Worm (Caenorhabditis elegans) whole organism, L4/young adult: ENCODE data around the gene F11E6.8.

Source experiments
- W03F9.2 ChIP-seq: fragments of 150-350 bp; optimal IDR thresholded peaks from 2 replicates; lab custom pipeline; 2014; ENCODE audit warnings: missing biosample characterization, missing genetic modification characterization
- dao-5 ChIP-seq: sonication (generic microtip); optimal IDR thresholded peaks from 2 replicates; lab custom pipeline; 2016; ENCODE audit warnings: missing genotype, missing genetic modification characterization, moderate library complexity, missing compliant biosample characterization
- him-1 ChIP-seq: sonication (generic microtip); optimal IDR thresholded peaks from 2 replicates; lab custom pipeline; 2016; ENCODE audit warnings: missing genotype, missing genetic modification reagents, missing genetic modification characterization, missing compliant biosample characterization

The F11E6.8 gene

ce11 chrIV:17461222-17461707, 10.9 kb upstream of the F11E6.8 start, which contains the start of gene rif-1.1:
Gene rif-1.1, minus strand, starts transcription at chrIV:17461272.
- TF ChIP-seq dao-5 (tag; lab: Kevin White, UChicago) (no peak), W03F9.2 (tag; lab: Kevin White, UChicago) (no peak), him-1 (tag; lab: Kevin White, UChicago) (no peak)

ce11 chrIV:17453996-17454395, 3.7 kb upstream of the F11E6.8 start:
- TF ChIP-seq dao-5 (tag; lab: Kevin White, UChicago) = no peak
- no peak for TF ChIP-seq him-1 (tag; lab: Kevin White, UChicago)
- TF ChIP-seq W03F9.2 (tag; lab: Kevin White, UChicago) = no peak

- TF ChIP-seq dao-5 (tag; lab: Kevin White, UChicago) (no peak), W03F9.2 (tag; lab: Kevin White, UChicago) (no peak), him-1 (tag; lab: Kevin White, UChicago) (no peak)
Observed at ce11 chrIV:17453200-17453599, 2.9 kb upstream of the F11E6.8 start.

- TF ChIP-seq dao-5 (tag; lab: Kevin White, UChicago) (no peak), W03F9.2 (tag; lab: Kevin White, UChicago) (no peak), him-1 (tag; lab: Kevin White, UChicago) (no peak)
Observed at ce11 chrIV:17448319-17448718, 2.0 kb downstream of the F11E6.8 start.

- TF ChIP-seq W03F9.2 (tag; lab: Kevin White, UChicago) = no peak
- TF ChIP-seq him-1 (tag; lab: Kevin White, UChicago) = no peak
- TF ChIP-seq dao-5 (tag; lab: Kevin White, UChicago) = no peak
Observed at ce11 chrIV:17442503-17442902, 7.8 kb downstream of the F11E6.8 start, which contains the start of gene F11E6.11. Gene F11E6.11, plus strand, starts transcription at chrIV:17442827.

ce11 chrIV:17441260-17441659, 9.1 kb downstream of the F11E6.8 start:
- no peak for TF ChIP-seq W03F9.2 (tag; lab: Kevin White, UChicago)
- TF ChIP-seq dao-5 (tag; lab: Kevin White, UChicago) = no peak
- no peak for TF ChIP-seq him-1 (tag; lab: Kevin White, UChicago)

- TF ChIP-seq dao-5 (tag; lab: Kevin White, UChicago) = no peak
- TF ChIP-seq W03F9.2 (tag; lab: Kevin White, UChicago) = no peak
- no peak for TF ChIP-seq him-1 (tag; lab: Kevin White, UChicago)
Observed at ce11 chrIV:17440417-17440816, 9.9 kb downstream of the F11E6.8 start, which contains the start of gene F08A7.1. Gene F08A7.1, plus strand, starts transcription at chrIV:17440607.

ce11 chrIV:17440001-17440400, 10.3 kb downstream of the F11E6.8 start, which contains the start of gene C06A12.19:
Gene C06A12.19, minus strand, starts transcription at chrIV:17440101.
- no peak for TF ChIP-seq W03F9.2 (tag; lab: Kevin White, UChicago)
- TF ChIP-seq dao-5 (tag; lab: Kevin White, UChicago) = no peak
- no peak for TF ChIP-seq him-1 (tag; lab: Kevin White, UChicago)

- TF ChIP-seq him-1 (tag; lab: Kevin White, UChicago) = no peak
- TF ChIP-seq W03F9.2 (tag; lab: Kevin White, UChicago) = no peak
- TF ChIP-seq dao-5 (tag; lab: Kevin White, UChicago) = no peak
Observed at ce11 chrIV:17437038-17437437, 13.3 kb downstream of the F11E6.8 start, which contains the start of gene C06A12.8. Gene C06A12.8, plus strand, starts transcription at chrIV:17437338.

- TF ChIP-seq W03F9.2 (tag; lab: Kevin White, UChicago) = no peak
- TF ChIP-seq him-1 (tag; lab: Kevin White, UChicago) = no peak
- no peak for TF ChIP-seq dao-5 (tag; lab: Kevin White, UChicago)
Observed at ce11 chrIV:17436552-17436951, 13.8 kb downstream of the F11E6.8 start, which contains the start of gene gcy-27. Gene gcy-27, minus strand, starts transcription at chrIV:17436652.

- no peak for TF ChIP-seq him-1 (tag; lab: Kevin White, UChicago)
- TF ChIP-seq dao-5 (tag; lab: Kevin White, UChicago) = no peak
- no peak for TF ChIP-seq W03F9.2 (tag; lab: Kevin White, UChicago)
Observed at ce11 chrIV:17435228-17435627, 15.1 kb downstream of the F11E6.8 start.

- TF ChIP-seq W03F9.2 (tag; lab: Kevin White, UChicago) (no peak), him-1 (tag; lab: Kevin White, UChicago) (no peak), dao-5 (tag; lab: Kevin White, UChicago) (no peak)
Observed at ce11 chrIV:17432223-17432826, 18.0 kb downstream of the F11E6.8 start.

ce11 chrIV:17431287-17431686, 19.1 kb downstream of the F11E6.8 start, which contains the start of gene lact-6:
Gene lact-6, minus strand, starts transcription at chrIV:17431387.
- no peak for TF ChIP-seq him-1 (tag; lab: Kevin White, UChicago)
- TF ChIP-seq dao-5 (tag; lab: Kevin White, UChicago) = no peak
- no peak for TF ChIP-seq W03F9.2 (tag; lab: Kevin White, UChicago)
